Fruit fly (Drosophila melanogaster) whole organism, larva: ENCODE results near the gene CG32814.

Experiments used
- noc ChIP-seq: fragments of 200-800 bp; sonication (Bioruptor generic); optimal IDR thresholded peaks from 3 replicates; lab custom pipeline; 2019; ENCODE audit warnings: missing biosample characterization, mild to moderate bottlenecking, missing genetic modification characterization, moderate library complexity

The CG32814 gene

DNA sequence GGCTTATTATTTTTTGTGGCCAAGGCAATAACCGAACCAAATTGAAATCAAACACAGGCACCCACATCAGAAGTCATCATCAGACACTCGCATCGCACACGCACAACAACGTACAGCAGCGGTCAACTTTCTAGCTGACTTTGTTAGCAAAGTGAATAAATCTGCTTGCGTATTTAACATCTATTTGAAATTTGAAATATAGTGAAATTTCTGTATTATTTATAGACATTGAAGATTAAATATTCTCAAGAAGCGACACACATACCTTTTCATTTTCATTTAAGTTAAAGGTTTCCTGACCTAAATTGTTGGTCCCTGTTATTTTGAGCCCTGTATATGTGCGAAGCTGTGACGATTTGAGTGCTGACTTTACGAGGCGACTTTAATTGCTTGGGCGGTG is 27.6 kb downstream of the CG32814 start:
- no peak for TF ChIP-seq noc (tag; lab: Kevin White, UChicago)

DNA sequence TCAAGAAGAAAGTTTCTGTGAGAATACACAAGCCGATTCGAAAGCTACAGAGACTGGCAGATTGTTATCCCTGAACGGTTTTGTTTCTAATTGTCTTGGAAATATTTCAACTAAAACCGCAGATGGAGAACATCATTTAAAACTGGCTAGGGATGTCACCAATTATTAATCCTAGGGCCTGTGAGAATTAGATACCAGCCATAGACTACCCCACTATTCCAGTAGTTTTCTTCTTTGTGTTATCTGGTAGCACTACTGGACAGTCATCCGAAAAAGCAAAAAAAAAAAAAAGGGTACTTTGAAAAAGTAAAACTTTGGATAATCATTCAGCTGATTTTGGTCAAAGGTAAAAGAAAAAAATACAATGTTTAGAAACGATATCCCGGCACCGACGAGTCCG is 36.3 kb downstream of the CG32814 start, which contains the start of gene CG18823:
TSS of gene CG18823 (plus strand) at position 301 of the 400 bp plus-strand sequence.
- no peak for TF ChIP-seq noc (tag; lab: Kevin White, UChicago)

dm6 chrX:985911-986310 is 40.6 kb downstream of the CG32814 start:
- TF ChIP-seq noc (tag; lab: Kevin White, UChicago) = no peak
